Worm (Caenorhabditis elegans): ENCODE results near the gene abcx-1.

ce11 chrII:6493709-6494326 lies 38.1 kb upstream of the abcx-1 start:
- TF ChIP-seq him-1 (tag; optimal IDR thresholded peaks at IDR 0.05) (no peak), W03F9.2 (tag; optimal IDR thresholded peaks at IDR 0.05) (no peak)

Data from whole organism, L4/young adult.